Worm (Caenorhabditis elegans) whole organism, L1 larva: ENCODE measurements around the gene Y41E3.1.

Experiments
- C04F5.9 ChIP-seq: sonication (generic microtip); optimal IDR thresholded peaks from 2 replicates; lab custom pipeline; 2016; ENCODE audit warnings: missing genetic modification characterization, missing compliant biosample characterization
- C34B4.2 ChIP-seq: sonication (generic microtip); optimal IDR thresholded peaks from 2 replicates; lab custom pipeline; 2017; ENCODE audit warnings: mild to moderate bottlenecking, missing genetic modification characterization, missing compliant biosample characterization
- F16B12.6 ChIP-seq: fragments of 150-350 bp; optimal IDR thresholded peaks from 2 replicates; lab custom pipeline; 2014; ENCODE audit warnings: missing biosample characterization, missing genetic modification characterization
- Y116A8C.19 ChIP-seq: sonication (generic microtip); optimal IDR thresholded peaks from 2 replicates; lab custom pipeline; 2016; ENCODE audit warnings: missing compliant biosample characterization, missing genetic modification characterization, borderline replicate concordance
- alr-1 ChIP-seq: fragments of 200-800 bp; sonication (Bioruptor generic); optimal IDR thresholded peaks from 2 replicates; lab custom pipeline; 2018; ENCODE audit warnings: borderline replicate concordance, mild to moderate bottlenecking, missing genetic modification characterization, missing compliant biosample characterization
- aly-2 ChIP-seq: fragments of 150-350 bp; optimal IDR thresholded peaks from 2 replicates; lab custom pipeline; 2014; ENCODE audit warnings: missing biosample characterization, missing genetic modification characterization
- blmp-1 ChIP-seq: fragments of 150-350 bp; optimal IDR thresholded peaks from 2 replicates; lab custom pipeline; 2014; ENCODE audit warnings: missing biosample characterization, missing genetic modification characterization
- ceh-63 ChIP-seq: fragments of 200-800 bp; sonication (Bioruptor generic); optimal IDR thresholded peaks from 2 replicates; lab custom pipeline; 2018; ENCODE audit warnings: mild to moderate bottlenecking, missing genetic modification characterization, missing compliant biosample characterization
- ceh-82 ChIP-seq, 3 experiments: fragments of 150-350 bp in 1 of 3; sonication (generic microtip) in 2 of 3; optimal IDR thresholded peaks; 2 replicates each; lab custom pipeline; 2014 to 2017; ENCODE audit warnings: missing biosample characterization in 3 of 3, missing genetic modification characterization in 3 of 3
- ces-1 ChIP-seq: fragments of 150-350 bp; optimal IDR thresholded peaks from 2 replicates; lab custom pipeline; 2014; ENCODE audit warnings: missing biosample characterization, missing genetic modification reagents, missing genetic modification characterization
- dpl-1 ChIP-seq, 3 experiments: fragments of 150-350 bp in 2 of 3; sonication (generic microtip) in 1 of 3; optimal IDR thresholded peaks; 2 replicates each; lab custom pipeline; 2014 to 2017; ENCODE audit warnings: missing biosample characterization in 3 of 3, missing genetic modification characterization in 3 of 3, missing genetic modification reagents in 3 of 3
- dsc-1 ChIP-seq: sonication (generic microtip); optimal IDR thresholded peaks from 2 replicates; lab custom pipeline; 2016; ENCODE audit warnings: mild to moderate bottlenecking, missing genetic modification characterization, missing compliant biosample characterization
- efl-1 ChIP-seq, 4 experiments: fragments of 150-350 bp; optimal IDR thresholded peaks in 3 of 4; peaks in 1 of 4; 1 replicate in 1 of 4; 2 replicates in 3 of 4; lab custom pipeline; 2014; ENCODE audit warnings: missing biosample characterization in 2 of 4, missing genetic modification characterization in 2 of 4, missing genetic modification reagents in 2 of 4
- efl-3 ChIP-seq: fragments of 200-800 bp; sonication (Bioruptor generic); optimal IDR thresholded peaks from 2 replicates; lab custom pipeline; 2018; ENCODE audit warnings: mild to moderate bottlenecking, missing genetic modification characterization, missing compliant biosample characterization
- egl-13 ChIP-seq: sonication (generic microtip); optimal IDR thresholded peaks from 2 replicates; lab custom pipeline; 2016; ENCODE audit warnings: missing genotype, missing genetic modification reagents, missing genetic modification characterization, missing compliant biosample characterization
- egl-27 ChIP-seq, 2 experiments: fragments of 150-350 bp in 1 of 2; sonication (generic microtip); optimal IDR thresholded peaks; 3 replicates each; lab custom pipeline; 2017 to 2018; ENCODE audit warnings: missing biosample characterization in 2 of 2, missing genetic modification characterization in 2 of 2, missing genetic modification reagents in 2 of 2
- elt-3 ChIP-seq, 6 experiments: fragments of 150-350 bp in 1 of 6; sonication (generic microtip); optimal IDR thresholded peaks; 2 replicates each; lab custom pipeline; 2017 to 2018; ENCODE audit warnings: missing biosample characterization in 6 of 6, missing genetic modification characterization in 6 of 6, inconsistent platforms in 1 of 6
- ets-5 ChIP-seq: fragments of 200-800 bp; sonication (Bioruptor generic); IDR thresholded peaks from 2 replicates; pipeline ENCODE4 v1.3.6; 2022; ENCODE audit warnings: missing genetic modification characterization, missing compliant biosample characterization
- fkh-10 ChIP-seq: sonication (generic microtip); optimal IDR thresholded peaks from 2 replicates; lab custom pipeline; 2017; ENCODE audit warnings: missing biosample characterization, missing genetic modification reagents, missing genetic modification characterization
- fkh-4 ChIP-seq: sonication (generic microtip); optimal IDR thresholded peaks from 2 replicates; lab custom pipeline; 2016; ENCODE audit warnings: missing compliant biosample characterization, missing genetic modification characterization, borderline replicate concordance
- fkh-8 ChIP-seq: sonication (generic microtip); optimal IDR thresholded peaks from 2 replicates; lab custom pipeline; 2016; ENCODE audit warnings: mild to moderate bottlenecking, missing genetic modification characterization, missing compliant biosample characterization
- hlh-17 ChIP-seq: fragments of 200-800 bp; sonication (Bioruptor generic); optimal IDR thresholded peaks from 2 replicates; lab custom pipeline; 2018; ENCODE audit warnings: missing genetic modification characterization, mild to moderate bottlenecking, missing compliant biosample characterization, moderate library complexity, borderline replicate concordance
- lin-13 ChIP-seq: fragments of 150-350 bp; optimal IDR thresholded peaks from 2 replicates; lab custom pipeline; 2014; ENCODE audit warnings: missing biosample characterization, missing genetic modification reagents, missing genetic modification characterization
- lin-15B ChIP-seq: fragments of 150-350 bp; sonication (generic microtip); optimal IDR thresholded peaks from 3 replicates; lab custom pipeline; 2014; ENCODE audit warnings: missing biosample characterization, missing genetic modification characterization
- lin-35 ChIP-seq, 2 experiments: fragments of 150-350 bp; optimal IDR thresholded peaks; 2 replicates each; lab custom pipeline; 2014; ENCODE audit warnings: missing biosample characterization in 2 of 2, missing genetic modification characterization in 2 of 2, missing genetic modification reagents in 2 of 2
- mab-9 ChIP-seq: fragments of 200-800 bp; sonication (Bioruptor generic); IDR thresholded peaks from 2 replicates; pipeline ENCODE4 v1.3.6; 2022; ENCODE audit warnings: missing genetic modification reagents, missing genetic modification characterization, missing compliant biosample characterization
- mdl-1 ChIP-seq, 2 experiments: fragments of 150-350 bp; optimal IDR thresholded peaks; 2 replicates each; lab custom pipeline; 2014 to 2017; ENCODE audit warnings: missing biosample characterization in 2 of 2, missing genetic modification characterization in 2 of 2, inconsistent platforms in 1 of 2
- mef-2 ChIP-seq: fragments of 150-350 bp; optimal IDR thresholded peaks from 2 replicates; lab custom pipeline; 2014; ENCODE audit warnings: missing biosample characterization, missing genetic modification characterization
- nhr-19 ChIP-seq: fragments of 200-800 bp; sonication (Bioruptor generic); conservative IDR thresholded peaks from 2 replicates; pipeline ENCODE4 v1.3.6; 2022; ENCODE audit warnings: missing genetic modification characterization, missing compliant biosample characterization
- nhr-20 ChIP-seq: sonication (generic microtip); optimal IDR thresholded peaks from 2 replicates; lab custom pipeline; 2016; ENCODE audit warnings: mild to moderate bottlenecking, missing genetic modification characterization, missing compliant biosample characterization
- nhr-47 ChIP-seq: sonication (generic microtip); optimal IDR thresholded peaks from 2 replicates; lab custom pipeline; 2016; ENCODE audit warnings: mild to moderate bottlenecking, missing genetic modification characterization, moderate library complexity, missing compliant biosample characterization
- nhr-71 ChIP-seq: sonication (generic microtip); optimal IDR thresholded peaks from 2 replicates; lab custom pipeline; 2016; ENCODE audit warnings: mild to moderate bottlenecking, missing genetic modification characterization, moderate library complexity, missing compliant biosample characterization
- nhr-76 ChIP-seq: sonication (generic microtip); optimal IDR thresholded peaks from 2 replicates; lab custom pipeline; 2017; ENCODE audit warnings: missing biosample characterization, missing genetic modification characterization
- nhr-77 ChIP-seq: fragments of 150-350 bp; optimal IDR thresholded peaks from 2 replicates; lab custom pipeline; 2014; ENCODE audit warnings: missing biosample characterization, missing genetic modification characterization
- nhr-85 ChIP-seq: sonication (generic microtip); peaks from one replicate; lab custom pipeline; 2016; ENCODE audit warnings: missing genetic modification characterization, inconsistent platforms, missing compliant biosample characterization
- pag-3 ChIP-seq: sonication (generic microtip); optimal IDR thresholded peaks from 2 replicates; lab custom pipeline; 2017; ENCODE audit warnings: missing genetic modification characterization, mild to moderate bottlenecking, missing compliant biosample characterization, antibody characterized with exemption, borderline replicate concordance; ENCODE audit not compliant: insufficient read depth
- pax-3 ChIP-seq: fragments of 200-800 bp; sonication (Bioruptor generic); optimal IDR thresholded peaks from 2 replicates; lab custom pipeline; 2018; ENCODE audit warnings: mild to moderate bottlenecking, missing genetic modification characterization, moderate library complexity, missing compliant biosample characterization
- pqm-1 ChIP-seq: sonication (generic microtip); optimal IDR thresholded peaks from 3 replicates; lab custom pipeline; 2017; ENCODE audit warnings: missing biosample characterization, missing genetic modification characterization
- rnt-1 ChIP-seq: sonication (generic microtip); optimal IDR thresholded peaks from 2 replicates; lab custom pipeline; 2016; ENCODE audit warnings: mild to moderate bottlenecking, missing genetic modification characterization, moderate library complexity, missing compliant biosample characterization
- skn-1 ChIP-seq: fragments of 150-350 bp; optimal IDR thresholded peaks from 2 replicates; lab custom pipeline; 2014; ENCODE audit warnings: missing biosample characterization, missing genetic modification characterization
- snu-23 ChIP-seq: sonication (generic microtip); optimal IDR thresholded peaks from 2 replicates; lab custom pipeline; 2016; ENCODE audit warnings: missing genetic modification characterization, missing compliant biosample characterization
- swsn-7 ChIP-seq: sonication (generic microtip); optimal IDR thresholded peaks from 2 replicates; lab custom pipeline; 2016; ENCODE audit warnings: missing genetic modification characterization, missing compliant biosample characterization
- tbx-2 ChIP-seq: sonication (generic microtip); optimal IDR thresholded peaks from 2 replicates; lab custom pipeline; 2016; ENCODE audit warnings: missing genetic modification characterization, missing compliant biosample characterization
- unc-130 ChIP-seq: fragments of 150-350 bp; optimal IDR thresholded peaks from 2 replicates; lab custom pipeline; 2017; ENCODE audit warnings: missing biosample characterization, missing genetic modification characterization, inconsistent platforms
- unc-86 ChIP-seq: sonication (generic microtip); optimal IDR thresholded peaks from 2 replicates; lab custom pipeline; 2016; ENCODE audit warnings: missing genetic modification characterization, missing compliant biosample characterization
- vab-15 ChIP-seq: sonication (generic microtip); optimal IDR thresholded peaks from 2 replicates; lab custom pipeline; 2017; ENCODE audit warnings: missing genotype, mild to moderate bottlenecking, missing genetic modification characterization, missing compliant biosample characterization
- zag-1 ChIP-seq: fragments of 150-350 bp; optimal IDR thresholded peaks from 2 replicates; lab custom pipeline; 2014; ENCODE audit warnings: missing biosample characterization, missing genetic modification characterization
- zip-4 ChIP-seq: fragments of 200-800 bp; sonication (Bioruptor generic); optimal IDR thresholded peaks from 2 replicates; lab custom pipeline; 2018; ENCODE audit warnings: mild to moderate bottlenecking, missing genetic modification characterization, moderate library complexity, missing compliant biosample characterization
- ztf-11 ChIP-seq, 2 experiments: sonication (generic microtip); optimal IDR thresholded peaks; 2 replicates each; lab custom pipeline; 2016 to 2017; ENCODE audit warnings: missing genetic modification characterization in 2 of 2, missing biosample characterization in 1 of 2, missing compliant biosample characterization in 1 of 2
- ztf-4 ChIP-seq: fragments of 150-350 bp; optimal IDR thresholded peaks from 2 replicates; lab custom pipeline; 2014; ENCODE audit warnings: missing biosample characterization, missing genetic modification characterization

Gene Y41E3.1

ce11 chrIV:14960061-14960460, 1.4 kb upstream of the Y41E3.1 start:
- TF ChIP-seq tbx-2 (peak; percentile 8), blmp-1 (peak; percentile 3), snu-23 (GFP tag; lab: Kevin White, UChicago) (no peak), zag-1 (tag; lab: Kevin White, UChicago) (no peak)

ce11 chrIV:14959375-14959774, 701 bp upstream of the Y41E3.1 start:
- TF ChIP-seq nhr-77 (peak; percentile 24), mab-9 (GFP tag; lab: Robert Waterston, UW) (no peak), Y116A8C.19 (tag; lab: Kevin White, UChicago) (no peak), dpl-1 (GFP tag; optimal IDR thresholded peaks at IDR 0.05; lab: Kevin White, UChicago) (peak; percentile 95 to 97 (median 96)), lin-13 (GFP tag; lab: Kevin White, UChicago) (peak; percentile 75), C04F5.9 (tag; lab: Kevin White, UChicago) (peak; percentile 29), rnt-1 (tag; lab: Kevin White, UChicago) (no peak), ets-5 (GFP tag; lab: Robert Waterston, UW) (no peak), pag-3 (tag; lab: Kevin White, UChicago) (no peak), fkh-8 (tag; lab: Kevin White, UChicago) (peak; percentile 14), unc-130 (peak; percentile 86), nhr-19 (GFP tag; lab: Robert Waterston, UW) (peak; percentile 51), lin-35 (GFP tag; optimal IDR thresholded peaks at IDR 0.05; lab: Kevin White, UChicago) (peak; percentile 97 to 99), aly-2 (tag; lab: Kevin White, UChicago) (no peak), nhr-20 (tag; lab: Kevin White, UChicago) (peak; percentile 66), fkh-10 (GFP tag; lab: Kevin White, UChicago) (peak; percentile 17), egl-13 (tag; lab: Kevin White, UChicago) (no peak), alr-1 (tag; lab: Kevin White, UChicago) (no peak), nhr-71 (peak; percentile 79), tbx-2 (peak; percentile 53), ztf-11 (tag; optimal IDR thresholded peaks at IDR 0.05; lab: Kevin White, UChicago) (no peak), nhr-85 (tag; lab: Kevin White, UChicago) (peak; percentile 75), lin-15B (tag; lab: Kevin White, UChicago) (peak; percentile 83), ztf-4 (tag; lab: Kevin White, UChicago) (no peak), mef-2 (tag; lab: Kevin White, UChicago) (no peak), elt-3 (tag; optimal IDR thresholded peaks at IDR 0.05; lab: Kevin White, UChicago) (peak in 2 of 6 experiments; percentile 31 to 72), swsn-7 (tag; lab: Kevin White, UChicago) (peak; percentile 57), pax-3 (tag; lab: Kevin White, UChicago) (peak; percentile 37), dsc-1 (peak; percentile 47), hlh-17 (GFP tag; lab: Kevin White, UChicago) (no peak), vab-15 (tag; lab: Kevin White, UChicago) (peak; percentile 34), ces-1 (GFP tag; lab: Kevin White, UChicago) (no peak), unc-86 (tag; lab: Kevin White, UChicago) (peak; percentile 53), fkh-4 (tag; lab: Kevin White, UChicago) (peak; percentile 1), nhr-47 (tag; lab: Kevin White, UChicago) (peak; percentile 83), pqm-1 (tag; lab: Kevin White, UChicago) (peak; percentile 90), skn-1 (tag; lab: Kevin White, UChicago) (peak; percentile 72), F16B12.6 (peak; percentile 47), zip-4 (no peak), C34B4.2 (tag; lab: Kevin White, UChicago) (no peak), egl-27 (tag; optimal IDR thresholded peaks at IDR 0.05; lab: Kevin White, UChicago) (no peak), ceh-63 (GFP tag; lab: Kevin White, UChicago) (no peak), mdl-1 (tag; optimal IDR thresholded peaks at IDR 0.05; lab: Kevin White, UChicago) (peak in 1 of 2 experiments; percentile 42), efl-3 (GFP tag; lab: Kevin White, UChicago) (no peak), nhr-76 (tag; lab: Kevin White, UChicago) (no peak), ceh-82 (tag; optimal IDR thresholded peaks at IDR 0.05; lab: Kevin White, UChicago) (peak; percentile 54 to 83 (median 60)), efl-1 (optimal IDR thresholded peaks at IDR 0.05; lab: Kevin White, UChicago) (peak; percentile 86 to 97), efl-1 (GFP tag; optimal IDR thresholded peaks at IDR 0.05 in 1 of 2; lab: Kevin White, UChicago) (peak; percentile 97 to 99)
